Fruit fly (Drosophila melanogaster): ENCODE results near the gene CG14968.
A peak's percentile ranks its signal among the peaks of the same experiment; 100 is the strongest.

Gene CG14968

DNA sequence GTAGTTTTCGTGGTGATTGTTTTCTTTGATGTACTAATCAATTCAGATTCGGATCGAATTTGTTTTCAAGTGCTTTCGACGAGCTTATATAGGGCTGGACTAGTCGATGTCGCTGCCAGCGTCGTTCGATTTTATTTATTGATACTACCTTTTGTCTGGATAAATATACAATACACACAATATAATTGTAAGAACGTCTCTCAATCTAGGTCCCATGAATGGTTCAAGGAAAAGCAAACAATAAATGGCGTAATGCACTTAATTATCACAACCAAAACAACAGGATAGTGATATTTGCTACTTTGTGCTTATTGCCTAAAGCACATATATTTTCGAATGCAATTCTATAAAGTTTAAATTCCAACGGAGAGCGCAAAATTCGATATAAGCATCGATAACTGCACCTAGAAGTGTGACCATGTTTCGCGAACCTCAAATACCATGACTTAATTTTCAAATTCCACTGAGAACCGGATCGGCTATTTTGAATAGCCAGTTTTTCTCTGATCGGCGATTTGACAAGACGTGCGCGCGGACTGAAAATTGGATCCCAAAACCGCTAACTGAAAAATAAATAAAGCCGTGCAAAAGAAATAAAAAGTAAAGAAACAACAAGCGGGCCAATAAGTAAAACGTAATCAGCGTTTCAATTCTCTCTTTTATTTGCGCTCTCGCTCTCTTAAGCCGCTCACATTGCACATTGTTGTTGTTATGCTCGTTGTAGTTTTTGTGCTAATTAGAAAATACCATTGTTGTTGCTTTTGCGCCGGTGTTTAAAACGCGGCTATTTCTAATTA is 33.7 kb upstream of the CG14968 start, which contains the start of the genes Drsl6 and kst (continued):
- TF ChIP-seq CG17568 (GFP tag; optimal IDR thresholded peaks at IDR 0.05) (no peak), CG6689 (GFP tag; IDR thresholded peaks at IDR 0.05) (no peak), jumu (GFP tag; optimal IDR thresholded peaks at IDR 0.05) (no peak), fd3F (GFP tag; optimal IDR thresholded peaks at IDR 0.05) (no peak), Bdp1 (GFP tag; optimal IDR thresholded peaks at IDR 0.05) (no peak), oc (tag; optimal IDR thresholded peaks at IDR 0.05) (peak; percentile 73), CG9215 (GFP tag; IDR thresholded peaks at IDR 0.05) (no peak), CG12391 (tag; optimal IDR thresholded peaks at IDR 0.05) (peak; percentile 12), CG18476 (GFP tag; optimal IDR thresholded peaks at IDR 0.05) (no peak), cg (GFP tag; optimal IDR thresholded peaks at IDR 0.05) (no peak), HLHmδ (GFP tag; optimal IDR thresholded peaks at IDR 0.05) (no peak), CG1529 (GFP tag; optimal IDR thresholded peaks at IDR 0.05) (no peak), Atf3 (GFP tag; optimal IDR thresholded peaks at IDR 0.05) (no peak), chinmo (GFP tag; IDR thresholded peaks at IDR 0.05; ENCODE audit: partially characterized antibody) (peak; percentile 75; the same call in 2 of the 4 replicates), CG32772 (GFP tag; IDR thresholded peaks at IDR 0.05) (no peak), unpg (GFP tag; optimal IDR thresholded peaks at IDR 0.05) (no peak), Bgb (GFP tag; IDR thresholded peaks at IDR 0.05; ENCODE audit: partially characterized antibody) (peak; percentile 72), CG10321 (GFP tag; IDR thresholded peaks at IDR 0.05) (0 out of 2 replicates have a peak, but pooled peaks have one; percentile 20), pfk (GFP tag; optimal IDR thresholded peaks at IDR 0.05) (no peak), jigr1 (GFP tag; IDR thresholded peaks at IDR 0.05) (no peak), Chrac-16 (GFP tag; optimal IDR thresholded peaks at IDR 0.05) (no peak), Elba2 (GFP tag; optimal IDR thresholded peaks at IDR 0.05) (peak; percentile 94), Xbp1 (GFP tag; optimal IDR thresholded peaks at IDR 0.05) (no peak), slou (GFP tag; optimal IDR thresholded peaks at IDR 0.05) (no peak), ac (GFP tag; optimal IDR thresholded peaks at IDR 0.05) (no peak), sisA (GFP tag; IDR thresholded peaks at IDR 0.05) (no peak), CG4617 (GFP tag; optimal IDR thresholded peaks at IDR 0.05; ENCODE audit: borderline replicate concordance) (no peak), lola (GFP tag; optimal IDR thresholded peaks at IDR 0.05) (no peak), bowl (GFP tag; IDR thresholded peaks at IDR 0.05) (no peak), MESR4 (GFP tag; optimal IDR thresholded peaks at IDR 0.05) (peak; percentile 7), CG12942 (GFP tag; optimal IDR thresholded peaks at IDR 0.05) (no peak), pho (GFP tag; optimal IDR thresholded peaks at IDR 0.05) (no peak), ro (GFP tag; IDR thresholded peaks at IDR 0.05) (no peak), CG13775 (GFP tag; optimal IDR thresholded peaks at IDR 0.05) (no peak), CG6175 (GFP tag; IDR thresholded peaks at IDR 0.05) (no peak), CG7839 (tag; optimal IDR thresholded peaks at IDR 0.05) (no peak), CG32767 (GFP tag; IDR thresholded peaks at IDR 0.05) (no peak), Hsf (GFP tag; optimal IDR thresholded peaks at IDR 0.05) (no peak), org-1 (GFP tag; optimal IDR thresholded peaks at IDR 0.05) (no peak), Rfx (GFP tag; IDR thresholded peaks at IDR 0.05) (peak; percentile 49; the same call in 1 of the 2 replicates), wdn (GFP tag; IDR thresholded peaks at IDR 0.05) (no peak), CG13287 (GFP tag; IDR thresholded peaks at IDR 0.05; ENCODE audit: partially characterized antibody) (peak; percentile 73), CG11456 (GFP tag; IDR thresholded peaks at IDR 0.05) (no peak), esg (GFP tag; conservative IDR thresholded peaks at IDR 0.05) (no peak), CG42726 (GFP tag; IDR thresholded peaks at IDR 0.05; ENCODE audit: partially characterized antibody) (peak; percentile 67; the same call in 1 of the 2 replicates), emc (GFP tag; optimal IDR thresholded peaks at IDR 0.05) (no peak), CG16813 (GFP tag; IDR thresholded peaks at IDR 0.05; ENCODE audit: partially characterized antibody) (no peak), Lim3 (GFP tag; IDR thresholded peaks at IDR 0.05) (no peak), fd64A (GFP tag; optimal IDR thresholded peaks at IDR 0.05) (no peak)

All from whole organism, embryonic.